Worm (Caenorhabditis elegans): ENCODE results near the gene Y34B4A.10.

DNA sequence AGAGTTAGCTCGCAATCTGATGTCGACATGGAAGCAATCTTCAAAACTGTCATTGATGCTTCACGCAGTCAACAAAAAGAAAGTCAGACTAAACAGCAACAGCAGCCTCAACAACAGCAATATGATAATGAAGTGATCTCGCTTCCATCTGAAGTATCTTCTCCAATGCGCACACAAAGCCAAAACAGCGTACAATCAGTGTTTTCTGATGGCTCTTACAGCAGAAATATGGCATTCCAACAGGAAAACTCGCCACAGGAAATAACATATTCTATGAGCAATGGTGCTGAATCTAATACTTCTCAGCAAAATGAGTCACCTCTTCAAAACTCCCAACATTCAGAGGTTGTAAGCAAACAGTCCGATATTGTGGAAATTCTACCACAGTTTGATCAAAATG lies 46.8 kb upstream of the Y34B4A.10 start:
- TF ChIP-seq hmg-1.2 (GFP tag; IDR thresholded peaks at IDR 0.05) (no peak), somi-1 (GFP tag; optimal IDR thresholded peaks at IDR 0.05) (no peak), ceh-79 (tag; optimal IDR thresholded peaks at IDR 0.05) (no peak), hmg-20 (GFP tag; IDR thresholded peaks at IDR 0.05) (no peak), B0035.1 (tag; optimal IDR thresholded peaks at IDR 0.05) (no peak), atf-7 (tag; optimal IDR thresholded peaks at IDR 0.05) (no peak)

All from whole organism, young adult.